Worm (Caenorhabditis elegans): ENCODE measurements around the gene srh-272.

DNA sequence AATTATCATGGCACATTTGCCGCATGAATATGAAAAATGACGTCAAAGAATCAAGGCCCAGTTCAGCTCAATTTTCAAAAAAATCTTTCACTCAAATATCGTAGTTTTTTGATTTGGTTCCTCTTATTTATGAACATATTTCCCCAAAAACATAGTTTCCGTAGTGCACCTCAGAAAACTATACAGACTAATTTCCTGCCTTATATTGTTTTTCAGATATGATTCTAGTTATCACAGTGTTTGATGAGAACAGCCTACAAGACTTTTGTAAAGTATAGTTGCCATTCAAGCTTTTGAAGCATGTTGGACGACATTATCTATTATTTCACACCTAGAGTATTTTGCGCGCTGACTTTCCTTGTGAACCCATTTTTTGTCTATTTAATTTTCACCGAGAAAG lies 30.5 kb upstream of the srh-272 start, which contains the start of gene srj-50:
- TF ChIP-seq elt-3 (tag; optimal IDR thresholded peaks at IDR 0.05) (no peak), ceh-43 (GFP tag; optimal IDR thresholded peaks at IDR 0.05) (no peak), lin-32 (GFP tag; optimal IDR thresholded peaks at IDR 0.05) (no peak), elt-1 (tag; optimal IDR thresholded peaks at IDR 0.05; ENCODE audit: borderline replicate concordance, insufficient read depth) (no peak), mls-2 (tag; optimal IDR thresholded peaks at IDR 0.05) (no peak)

Data from whole organism, mixed stage, embryonic.